Fruit fly (Drosophila melanogaster) whole organism, pupa: ENCODE measurements around the gene CG17931.

Experiments used
- CG10348 ChIP-seq: fragments of 200-800 bp; sonication (Bioruptor generic); IDR thresholded peaks from 2 replicates; pipeline ENCODE4 v1.3.6; 2022; ENCODE audit warnings: missing biosample characterization, missing genetic modification characterization
- CG12605 ChIP-seq: fragments of 200-800 bp; sonication (Bioruptor generic); IDR thresholded peaks from 2 replicates; pipeline ENCODE4 v1.3.6; 2022; ENCODE audit warnings: missing biosample characterization, missing genetic modification characterization
- CG13204 ChIP-seq: fragments of 200-800 bp; sonication (Bioruptor generic); optimal IDR thresholded peaks from 2 replicates; lab custom pipeline; 2018; ENCODE audit warnings: missing biosample characterization, mild to moderate bottlenecking, missing genetic modification characterization, moderate library complexity
- CG14655 ChIP-seq: fragments of 200-800 bp; sonication (Bioruptor generic); optimal IDR thresholded peaks from 3 replicates; lab custom pipeline; 2017; ENCODE audit warnings: mild to moderate bottlenecking, missing biosample characterization, missing genetic modification reagents, missing genetic modification characterization
- CG15710 ChIP-seq: fragments of 200-800 bp; sonication (Bioruptor generic); optimal IDR thresholded peaks from 2 replicates; lab custom pipeline; 2018; ENCODE audit warnings: missing biosample characterization, mild to moderate bottlenecking, missing genetic modification characterization, moderate library complexity
- CG17806 ChIP-seq: fragments of 200-800 bp; sonication (Bioruptor generic); optimal IDR thresholded peaks from 2 replicates; lab custom pipeline; 2018; ENCODE audit warnings: missing biosample characterization, mild to moderate bottlenecking, missing genetic modification characterization, moderate library complexity
- CG32121 ChIP-seq: fragments of 200-800 bp; sonication (Bioruptor generic); IDR thresholded peaks from 2 replicates; pipeline ENCODE4 v1.3.6; 2022; ENCODE audit warnings: missing biosample characterization, missing genetic modification characterization
- CG34367 ChIP-seq: fragments of 200-800 bp; sonication (Bioruptor generic); optimal IDR thresholded peaks from 2 replicates; lab custom pipeline; 2018; ENCODE audit warnings: missing biosample characterization, mild to moderate bottlenecking, missing genetic modification characterization
- CG4496 ChIP-seq: fragments of 200-800 bp; sonication (Bioruptor generic); IDR thresholded peaks from 3 replicates; pipeline ENCODE4 v1.3.6; 2022; ENCODE audit warnings: missing biosample characterization, missing genetic modification characterization
- CG8159 ChIP-seq: fragments of 200-800 bp; sonication (Bioruptor generic); optimal IDR thresholded peaks from 3 replicates; lab custom pipeline; 2018; ENCODE audit warnings: missing biosample characterization, mild to moderate bottlenecking, missing genetic modification characterization, moderate library complexity
- CG8301 ChIP-seq: fragments of 200-800 bp; sonication (Bioruptor generic); optimal IDR thresholded peaks from 2 replicates; lab custom pipeline; 2018; ENCODE audit warnings: missing biosample characterization, mild to moderate bottlenecking, missing genetic modification characterization
- CG9948 ChIP-seq: fragments of 200-800 bp; sonication (Bioruptor generic); optimal IDR thresholded peaks from 2 replicates; lab custom pipeline; 2018; ENCODE audit warnings: missing biosample characterization, mild to moderate bottlenecking, missing genetic modification characterization, moderate library complexity
- D1 ChIP-seq: fragments of 200-800 bp; sonication (Bioruptor generic); optimal IDR thresholded peaks from 2 replicates; lab custom pipeline; 2018; ENCODE audit warnings: missing biosample characterization, mild to moderate bottlenecking, missing genetic modification characterization, moderate library complexity
- EcR ChIP-seq: fragments of 200-800 bp; sonication (Bioruptor generic); optimal IDR thresholded peaks from 3 replicates; lab custom pipeline; 2019; ENCODE audit warnings: missing biosample characterization, missing genetic modification characterization, mild to moderate bottlenecking, moderate library complexity, missing genetic modification reagents
- Ets98B ChIP-seq: fragments of 200-800 bp; sonication (Bioruptor generic); IDR thresholded peaks from 2 replicates; pipeline ENCODE4 v1.3.6; 2022; ENCODE audit warnings: missing biosample characterization, missing genetic modification characterization
- Pif1A ChIP-seq: fragments of 200-800 bp; sonication (Bioruptor generic); optimal IDR thresholded peaks from 3 replicates; lab custom pipeline; 2016; ENCODE audit warnings: missing biosample characterization, missing genetic modification characterization
- Pif1B ChIP-seq: fragments of 200-800 bp; sonication (Bioruptor generic); optimal IDR thresholded peaks from 3 replicates; lab custom pipeline; 2016; ENCODE audit warnings: missing biosample characterization, missing genetic modification characterization
- Snoo ChIP-seq: fragments of 200-800 bp; sonication (Bioruptor generic); optimal IDR thresholded peaks from 3 replicates; lab custom pipeline; 2017; ENCODE audit warnings: missing biosample characterization, mild to moderate bottlenecking, missing genetic modification characterization, inconsistent platforms
- fd96Ca ChIP-seq: fragments of 200-800 bp; sonication (Bioruptor generic); IDR thresholded peaks from 3 replicates; pipeline ENCODE4 v1.3.6; 2022; ENCODE audit warnings: missing biosample characterization, missing genetic modification characterization
- gl ChIP-seq: fragments of 200-800 bp; sonication (Bioruptor generic); optimal IDR thresholded peaks from 2 replicates; lab custom pipeline; 2018; ENCODE audit warnings: missing biosample characterization, mild to moderate bottlenecking, missing genetic modification characterization
- rn ChIP-seq: fragments of 200-800 bp; sonication (Bioruptor generic); IDR thresholded peaks from 2 replicates; pipeline ENCODE4 v1.3.6; 2022; ENCODE audit warnings: missing biosample characterization, missing genetic modification characterization

Gene CG17931

DNA sequence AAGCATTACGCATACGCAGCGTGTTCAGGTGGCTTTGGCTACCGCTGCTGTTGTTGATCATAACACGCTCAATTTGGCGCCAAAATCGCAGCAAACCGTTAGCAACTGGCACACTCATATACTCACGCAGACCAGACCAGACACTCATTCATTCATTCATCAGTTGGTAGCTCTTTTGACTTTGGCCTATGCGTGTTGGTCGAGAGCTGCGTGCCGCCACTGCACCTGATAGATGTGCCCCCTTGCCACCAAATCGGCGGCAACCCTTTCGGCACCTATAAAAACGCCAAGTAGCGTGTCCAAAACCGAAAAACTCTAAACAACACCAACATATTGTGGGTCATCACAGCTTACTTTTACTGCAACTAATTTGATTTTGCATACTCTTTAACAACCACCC lies 35.3 kb upstream of the CG17931 start:
- TF ChIP-seq Snoo (tag; lab: Kevin White, UChicago) (no peak), CG8159 (tag; lab: Kevin White, UChicago) (no peak)

DNA sequence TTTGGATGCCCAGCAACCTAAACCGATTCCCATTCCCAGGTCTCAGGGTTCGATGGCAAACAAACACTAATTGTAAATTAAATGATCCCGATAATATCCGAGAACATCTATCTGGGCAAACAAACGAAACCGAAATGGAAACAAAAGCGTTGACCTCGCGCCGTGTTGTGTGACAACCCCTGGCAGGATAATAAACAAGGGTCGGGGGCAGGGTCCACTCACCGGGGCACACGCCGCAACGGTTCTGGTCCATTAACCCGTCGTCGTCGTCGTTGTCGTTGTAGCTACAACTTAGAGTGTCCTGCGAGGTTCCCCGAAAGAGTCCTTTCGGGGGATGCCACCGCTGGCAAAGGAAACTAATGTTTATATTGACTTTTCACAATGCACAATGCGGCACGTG lies 29.9 kb upstream of the CG17931 start:
- TF ChIP-seq CG14655 (GFP tag; lab: Kevin White, UChicago): no peak
- TF ChIP-seq CG8159 (tag; lab: Kevin White, UChicago): no peak
- no peak for TF ChIP-seq Pif1A (GFP tag; lab: Kevin White, UChicago)
- no peak for TF ChIP-seq CG4496 (GFP tag; lab: Robert Waterston, UW)
- no peak for TF ChIP-seq CG32121 (GFP tag; lab: Robert Waterston, UW)
- TF ChIP-seq CG34367: no peak
- no peak for TF ChIP-seq Pif1B
- TF ChIP-seq Snoo (tag; lab: Kevin White, UChicago): no peak
- no peak for TF ChIP-seq CG17806 (tag; lab: Kevin White, UChicago)
- no peak for TF ChIP-seq gl (tag; lab: Kevin White, UChicago)
- no peak for TF ChIP-seq CG13204 (GFP tag; lab: Kevin White, UChicago)
- no peak for TF ChIP-seq CG8301
- TF ChIP-seq CG10348: no peak
- TF ChIP-seq EcR: no peak
- no peak for TF ChIP-seq rn (GFP tag; lab: Robert Waterston, UW)
- TF ChIP-seq CG9948 (tag; lab: Kevin White, UChicago): no peak
- TF ChIP-seq fd96Ca (GFP tag; lab: Robert Waterston, UW): no peak

DNA sequence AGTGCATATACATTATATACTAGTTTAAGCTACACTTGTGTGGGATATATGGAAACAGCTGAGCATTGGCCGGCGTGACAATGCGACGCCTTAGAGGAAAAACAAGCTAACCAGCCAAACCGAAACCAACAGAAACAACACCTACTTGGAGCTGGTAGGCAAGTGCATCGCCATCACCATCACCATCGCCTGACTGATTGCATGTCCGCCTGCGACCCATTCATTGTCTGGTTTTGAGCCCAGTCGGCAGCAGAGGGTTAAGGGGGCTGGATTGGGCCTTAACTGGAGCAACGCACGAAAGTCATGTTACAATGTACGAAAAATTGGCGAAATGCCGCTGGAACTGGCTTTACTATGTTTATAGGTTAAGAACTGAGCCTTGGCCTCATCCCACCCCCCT lies 27.8 kb upstream of the CG17931 start:
- TF ChIP-seq Pif1A (GFP tag; lab: Kevin White, UChicago) (no peak), CG8301 (no peak), rn (GFP tag; lab: Robert Waterston, UW) (no peak), CG9948 (tag; lab: Kevin White, UChicago) (no peak), CG15710 (tag; lab: Kevin White, UChicago) (no peak), CG8159 (tag; lab: Kevin White, UChicago) (no peak), CG12605 (no peak), fd96Ca (GFP tag; lab: Robert Waterston, UW) (no peak), CG32121 (GFP tag; lab: Robert Waterston, UW) (no peak), Snoo (tag; lab: Kevin White, UChicago) (no peak), CG14655 (GFP tag; lab: Kevin White, UChicago) (no peak), CG17806 (tag; lab: Kevin White, UChicago) (no peak), EcR (no peak), D1 (tag; lab: Kevin White, UChicago) (no peak)

DNA sequence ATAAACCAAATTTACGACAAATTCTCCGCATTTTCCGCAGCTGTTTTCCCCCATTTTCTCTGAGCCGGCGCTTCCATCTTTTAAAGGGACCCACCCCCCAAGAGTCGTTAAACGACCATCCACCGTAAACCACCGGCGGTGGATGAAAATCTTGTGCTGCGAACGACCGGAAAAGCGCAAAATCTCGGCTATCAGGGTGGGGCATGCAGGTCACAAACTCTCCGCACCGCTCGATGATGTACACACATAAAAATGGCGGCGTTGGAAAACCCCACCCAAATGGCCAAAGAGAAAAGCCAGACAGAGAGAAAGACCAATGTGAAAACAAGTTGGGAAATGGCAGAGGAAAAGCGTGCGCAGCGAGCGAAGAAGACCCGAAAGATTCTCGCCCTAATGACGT lies 26.3 kb upstream of the CG17931 start:
- no peak for TF ChIP-seq CG17806 (tag; lab: Kevin White, UChicago)
- no peak for TF ChIP-seq CG9948 (tag; lab: Kevin White, UChicago)
- TF ChIP-seq rn (GFP tag; lab: Robert Waterston, UW): no peak
- TF ChIP-seq D1 (tag; lab: Kevin White, UChicago): no peak
- TF ChIP-seq CG34367: no peak
- TF ChIP-seq CG8159 (tag; lab: Kevin White, UChicago): no peak
- TF ChIP-seq CG10348: no peak
- TF ChIP-seq CG12605: no peak
- no peak for TF ChIP-seq Pif1A (GFP tag; lab: Kevin White, UChicago)
- no peak for TF ChIP-seq Snoo (tag; lab: Kevin White, UChicago)
- TF ChIP-seq EcR: no peak
- no peak for TF ChIP-seq fd96Ca (GFP tag; lab: Robert Waterston, UW)
- TF ChIP-seq CG13204 (GFP tag; lab: Kevin White, UChicago): no peak
- no peak for TF ChIP-seq CG15710 (tag; lab: Kevin White, UChicago)
- TF ChIP-seq gl (tag; lab: Kevin White, UChicago): no peak
- TF ChIP-seq CG32121 (GFP tag; lab: Robert Waterston, UW): no peak
- TF ChIP-seq CG4496 (GFP tag; lab: Robert Waterston, UW): no peak
- no peak for TF ChIP-seq CG14655 (GFP tag; lab: Kevin White, UChicago)
- TF ChIP-seq, all 21 proteins: peak for 0

DNA sequence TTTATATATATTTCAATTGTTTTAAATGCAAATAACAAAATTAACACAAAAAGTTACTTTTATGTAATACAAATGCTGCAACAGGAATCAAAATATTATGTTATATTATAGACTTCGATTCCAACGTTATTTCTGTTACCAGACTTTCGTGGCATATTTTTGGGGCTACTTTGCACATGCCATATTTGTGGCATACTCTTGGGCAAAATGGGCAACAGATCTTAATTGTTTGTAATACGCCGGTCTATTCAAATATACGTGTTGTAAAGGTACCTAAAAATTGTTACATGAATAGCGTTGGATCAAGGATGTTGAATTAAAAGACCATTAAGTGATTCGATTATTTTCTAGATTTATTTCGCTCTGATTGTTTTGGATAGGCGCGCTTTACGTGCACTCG lies 14.8 kb upstream of the CG17931 start:
- TF ChIP-seq CG17806 (tag; lab: Kevin White, UChicago): no peak
- TF ChIP-seq D1 (tag; lab: Kevin White, UChicago): peak; percentile 47

DNA sequence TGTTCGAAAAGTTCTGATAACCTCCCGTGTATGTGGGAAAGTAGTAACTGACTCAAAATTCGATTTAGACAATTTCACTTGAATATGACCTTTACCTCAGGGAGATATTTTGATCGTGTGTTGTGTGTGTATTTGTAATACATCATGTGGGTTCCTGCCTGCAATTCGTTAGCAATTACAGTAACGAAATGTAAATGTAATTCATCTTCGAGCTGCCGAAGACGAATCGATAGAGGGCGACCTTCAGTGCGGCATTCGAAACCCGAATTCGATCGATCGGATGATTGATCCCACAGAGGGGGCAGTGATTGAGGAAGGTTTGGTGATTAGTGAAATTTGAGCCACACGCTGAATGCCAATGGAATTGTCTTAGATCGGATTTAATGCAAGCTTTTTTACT lies 11.2 kb upstream of the CG17931 start, which contains the start of gene CG10317:
Gene CG10317 (minus strand): TSS at position 101 of the 400 bp plus-strand sequence.
- no peak for TF ChIP-seq CG4496 (GFP tag; lab: Robert Waterston, UW)
- TF ChIP-seq CG10348: no peak
- TF ChIP-seq CG13204 (GFP tag; lab: Kevin White, UChicago): no peak
- no peak for TF ChIP-seq CG17806 (tag; lab: Kevin White, UChicago)
- no peak for TF ChIP-seq Snoo (tag; lab: Kevin White, UChicago)
- TF ChIP-seq CG9948 (tag; lab: Kevin White, UChicago): no peak
- no peak for TF ChIP-seq gl (tag; lab: Kevin White, UChicago)
- TF ChIP-seq fd96Ca (GFP tag; lab: Robert Waterston, UW): no peak
- TF ChIP-seq CG15710 (tag; lab: Kevin White, UChicago): no peak
- TF ChIP-seq Pif1A (GFP tag; lab: Kevin White, UChicago): no peak
- TF ChIP-seq CG12605: no peak
- no peak for TF ChIP-seq CG32121 (GFP tag; lab: Robert Waterston, UW)
- no peak for TF ChIP-seq CG14655 (GFP tag; lab: Kevin White, UChicago)
- no peak for TF ChIP-seq CG8301
- TF ChIP-seq CG8159 (tag; lab: Kevin White, UChicago): no peak

DNA sequence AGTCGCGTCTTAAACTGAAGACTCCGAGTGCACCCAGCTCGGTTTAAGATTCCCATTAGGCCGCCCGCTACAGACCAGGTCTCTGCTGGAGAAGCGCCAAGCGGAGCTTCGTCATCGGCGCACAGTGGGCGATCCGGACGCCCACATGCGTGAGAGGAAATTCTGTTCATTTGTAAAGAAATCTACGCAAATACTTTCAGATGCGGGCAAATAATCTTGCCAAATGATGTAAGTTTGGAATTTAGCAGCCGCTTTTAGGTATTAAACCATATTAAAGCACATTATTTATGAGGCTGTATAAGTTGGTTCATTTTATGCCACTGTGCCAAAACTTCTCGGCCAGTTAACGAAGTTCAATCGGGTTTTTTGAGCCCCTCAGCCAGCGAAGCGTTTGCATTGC lies 9.0 kb upstream of the CG17931 start, which contains the start of gene js:
Gene js (minus strand): TSS at position 19 of the 400 bp plus-strand sequence.
- peak; percentile 70; the same call in 2 of the 3 replicates for TF ChIP-seq CG4496 (GFP tag; lab: Robert Waterston, UW)
- no peak for TF ChIP-seq CG8159 (tag; lab: Kevin White, UChicago)
- no peak for TF ChIP-seq CG9948 (tag; lab: Kevin White, UChicago)
- TF ChIP-seq EcR: no peak
- no peak for TF ChIP-seq CG17806 (tag; lab: Kevin White, UChicago)
- peak; percentile 63 for TF ChIP-seq CG32121 (GFP tag; lab: Robert Waterston, UW)
- peak; percentile 76 for TF ChIP-seq Pif1A (GFP tag; lab: Kevin White, UChicago)
- TF ChIP-seq D1 (tag; lab: Kevin White, UChicago): no peak
- TF ChIP-seq Ets98B (GFP tag; lab: Robert Waterston, UW): no peak; the same call in 1 of the 2 replicates
- TF ChIP-seq CG10348: peak; percentile 53
- 0 out of 2 replicates have a peak, but pooled peaks have one; percentile 10 for TF ChIP-seq CG12605
- TF ChIP-seq Pif1B: peak; percentile 49
- TF ChIP-seq CG15710 (tag; lab: Kevin White, UChicago): no peak
- TF ChIP-seq fd96Ca (GFP tag; lab: Robert Waterston, UW): no peak; the same call in 1 of the 3 replicates
- peak; percentile 81 for TF ChIP-seq CG8301
- TF ChIP-seq Snoo (tag; lab: Kevin White, UChicago): no peak
